Worm (Caenorhabditis elegans) whole organism, early embryonic: ENCODE measurements around the gene fbxc-29.

Experiments
- F13C5.2 ChIP-seq: sonication (generic microtip); optimal IDR thresholded peaks from 2 replicates; lab custom pipeline; 2017; ENCODE audit warnings: mild to moderate bottlenecking, missing genetic modification characterization, inconsistent platforms, missing compliant biosample characterization
- aly-1 ChIP-seq: sonication (generic microtip); optimal IDR thresholded peaks from 2 replicates; lab custom pipeline; 2016; ENCODE audit warnings: missing genetic modification characterization, missing compliant biosample characterization
- ama-1 ChIP-seq: fragments of 150-350 bp; optimal IDR thresholded peaks from 2 replicates; lab custom pipeline; 2014
- ceh-36 ChIP-seq: sonication (generic microtip); optimal IDR thresholded peaks from 2 replicates; lab custom pipeline; 2016; ENCODE audit warnings: missing genetic modification characterization, inconsistent platforms, missing compliant biosample characterization
- hnd-1 ChIP-seq: sonication (generic microtip); optimal IDR thresholded peaks from 2 replicates; lab custom pipeline; 2016; ENCODE audit warnings: missing genetic modification characterization, missing compliant biosample characterization
- tbx-11 ChIP-seq: fragments of 200-800 bp; sonication (Bioruptor generic); IDR thresholded peaks from 2 replicates; pipeline ENCODE4 v1.3.6; 2022; ENCODE audit warnings: missing genetic modification characterization, missing compliant biosample characterization

DNA sequence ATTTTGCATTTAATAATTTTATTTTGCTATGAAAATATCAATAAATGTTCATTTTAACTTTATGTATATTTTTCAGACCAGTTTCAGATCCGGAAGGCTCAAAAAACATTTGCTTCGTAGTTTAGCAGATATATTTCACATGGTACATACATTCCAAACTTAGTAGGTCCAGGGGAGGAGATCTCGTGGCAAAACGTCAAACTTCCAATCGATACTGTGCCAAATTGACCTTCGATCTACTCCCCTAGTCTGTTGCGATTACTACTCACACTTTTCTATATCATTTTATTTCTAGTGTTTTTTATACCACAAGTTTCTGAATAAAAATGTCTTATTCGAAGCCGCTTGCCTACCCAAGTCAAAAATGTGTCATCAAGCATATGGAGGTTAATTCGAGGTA, 4.2 kb upstream of the fbxc-29 start, which contains the start of gene fbxc-31:
- TF ChIP-seq ama-1 (no peak), ceh-36 (tag; lab: Kevin White, UChicago) (no peak), hnd-1 (tag; lab: Kevin White, UChicago) (no peak), aly-1 (no peak), F13C5.2 (tag; lab: Kevin White, UChicago) (no peak), tbx-11 (GFP tag; lab: Robert Waterston, UW) (no peak)
